Worm (Caenorhabditis elegans) whole organism, L4 larva: ENCODE data around the gene abu-9.

Source experiments
- ceh-28 ChIP-seq: fragments of 150-350 bp; optimal IDR thresholded peaks from 2 replicates; lab custom pipeline; 2014; ENCODE audit warnings: missing biosample characterization, missing genetic modification reagents, missing genetic modification characterization
- hlh-30 ChIP-seq: sonication (generic microtip); optimal IDR thresholded peaks from 2 replicates; lab custom pipeline; 2017; ENCODE audit warnings: antibody characterized with exemption, mild to moderate bottlenecking, missing genetic modification characterization, missing compliant biosample characterization; ENCODE audit not compliant: insufficient read depth
- jun-1 ChIP-seq: fragments of 150-350 bp; optimal IDR thresholded peaks from 2 replicates; lab custom pipeline; 2014; ENCODE audit warnings: missing biosample characterization, missing genetic modification reagents, missing genetic modification characterization
- lin-13 ChIP-seq: fragments of 150-350 bp; optimal IDR thresholded peaks from 2 replicates; lab custom pipeline; 2014; ENCODE audit warnings: missing biosample characterization, missing genetic modification reagents, missing genetic modification characterization
- lsy-2 ChIP-seq, 2 experiments: fragments of 150-350 bp in 1 of 2; sonication (generic microtip) in 1 of 2; optimal IDR thresholded peaks; 2 replicates each; lab custom pipeline; 2014 to 2017; ENCODE audit warnings: missing biosample characterization in 2 of 2, missing genetic modification characterization in 2 of 2
- mep-1 ChIP-seq: fragments of 150-350 bp; sonication (generic microtip); optimal IDR thresholded peaks from 3 replicates; lab custom pipeline; 2014; ENCODE audit warnings: missing biosample characterization, missing genetic modification characterization
- nhr-111 ChIP-seq: fragments of 200-800 bp; sonication (Bioruptor generic); optimal IDR thresholded peaks from 2 replicates; lab custom pipeline; 2018; ENCODE audit warnings: mild to moderate bottlenecking, missing genetic modification characterization, missing compliant biosample characterization
- nhr-237 ChIP-seq: sonication (generic microtip); optimal IDR thresholded peaks from 2 replicates; lab custom pipeline; 2017; ENCODE audit warnings: missing biosample characterization, missing genetic modification characterization
- nhr-77 ChIP-seq: fragments of 150-350 bp; optimal IDR thresholded peaks from 2 replicates; lab custom pipeline; 2014; ENCODE audit warnings: missing biosample characterization, missing genetic modification characterization
- set-16 ChIP-seq: fragments of 200-800 bp; sonication (Bioruptor generic); IDR thresholded peaks from 2 replicates; pipeline ENCODE4 v1.3.6; 2022; ENCODE audit warnings: missing genetic modification reagents, missing genetic modification characterization, missing compliant biosample characterization
- zip-11 ChIP-seq: fragments of 200-800 bp; sonication (Bioruptor generic); IDR thresholded peaks from 2 replicates; pipeline ENCODE4 v1.3.6; 2022; ENCODE audit warnings: missing genetic modification characterization, missing compliant biosample characterization

ce11 chrX:8297333-8297732, 24.6 kb upstream of the abu-9 start:
- no peak for TF ChIP-seq mep-1 (tag; lab: Kevin White, UChicago)
- no peak for TF ChIP-seq zip-11
- TF ChIP-seq nhr-237 (tag; lab: Kevin White, UChicago) = no peak
- no peak for TF ChIP-seq nhr-111 (GFP tag; lab: Kevin White, UChicago)
- no peak for TF ChIP-seq lsy-2 (tag; optimal IDR thresholded peaks at IDR 0.05; lab: Kevin White, UChicago)
- no peak for TF ChIP-seq nhr-77 (tag; lab: Kevin White, UChicago)
- TF ChIP-seq lin-13 = no peak
- no peak for TF ChIP-seq set-16 (GFP tag; lab: Robert Waterston, UW)
- TF ChIP-seq hlh-30 (tag; lab: Kevin White, UChicago) = no peak
- TF ChIP-seq ceh-28 (tag; lab: Kevin White, UChicago) = no peak
- TF ChIP-seq jun-1 (tag; lab: Kevin White, UChicago) = no peak
